Worm (Caenorhabditis elegans): Measurements from ENCODE around the gene perm-1.

The perm-1 gene

ce11 chrII:7851480-7851879 lies 29.1 kb upstream of the perm-1 start:
- TF ChIP-seq dmd-4 (tag; optimal IDR thresholded peaks at IDR 0.05) (no peak), lin-39 (tag; optimal IDR thresholded peaks at IDR 0.05) (no peak), nhr-129 (tag; optimal IDR thresholded peaks at IDR 0.05) (peak; percentile 3), unc-55 (GFP tag; optimal IDR thresholded peaks at IDR 0.05) (no peak), blmp-1 (tag; optimal IDR thresholded peaks at IDR 0.05; ENCODE audit: insufficient read depth) (no peak), F13H6.1 (tag; optimal IDR thresholded peaks at IDR 0.05) (no peak), fos-1 (tag; optimal IDR thresholded peaks at IDR 0.05) (peak; percentile 41), C34F6.9 (tag; optimal IDR thresholded peaks at IDR 0.05) (peak; percentile 12), ama-1 (optimal IDR thresholded peaks at IDR 0.05) (no peak), elt-3 (tag; optimal IDR thresholded peaks at IDR 0.05) (no peak), skn-1 (tag; optimal IDR thresholded peaks at IDR 0.05) (no peak)

- TF ChIP-seq nhr-6 (tag; optimal IDR thresholded peaks at IDR 0.05): no peak
- no peak for TF ChIP-seq nhr-237 (tag; optimal IDR thresholded peaks at IDR 0.05)
- TF ChIP-seq unc-39 (tag; optimal IDR thresholded peaks at IDR 0.05): no peak
- no peak for TF ChIP-seq alr-1 (tag; optimal IDR thresholded peaks at IDR 0.05)
- TF ChIP-seq fos-1 (tag; optimal IDR thresholded peaks at IDR 0.05): no peak
- TF ChIP-seq sma-9 (GFP tag; optimal IDR thresholded peaks at IDR 0.05): no peak
- no peak for TF ChIP-seq sma-9 (tag; optimal IDR thresholded peaks at IDR 0.05)
- no peak for TF ChIP-seq blmp-1 (tag; optimal IDR thresholded peaks at IDR 0.05; ENCODE audit: insufficient read depth)
- TF ChIP-seq nhr-129 (tag; optimal IDR thresholded peaks at IDR 0.05): no peak
- no peak for TF ChIP-seq ztf-1 (GFP tag; conservative IDR thresholded peaks at IDR 0.05)
- no peak for TF ChIP-seq unc-62 (GFP tag; optimal IDR thresholded peaks at IDR 0.05)
- no peak for TF ChIP-seq elt-1 (tag; optimal IDR thresholded peaks at IDR 0.05)
- TF ChIP-seq unc-55 (GFP tag; optimal IDR thresholded peaks at IDR 0.05): no peak
- no peak for TF ChIP-seq nhr-21 (tag; optimal IDR thresholded peaks at IDR 0.05)
- no peak for TF ChIP-seq nhr-77 (tag; optimal IDR thresholded peaks at IDR 0.05)
- no peak for TF ChIP-seq nhr-10 (tag; optimal IDR thresholded peaks at IDR 0.05)
These were observed 26.9 kb upstream of the perm-1 start, which contains the start of gene T09A5.5 for ce11 chrII:7853679-7854078. Gene T09A5.5 (minus strand): TSS chrII:7853779.

- no peak for TF ChIP-seq elt-1 (tag; optimal IDR thresholded peaks at IDR 0.05)
- TF ChIP-seq nhr-25 (tag; optimal IDR thresholded peaks at IDR 0.05): no peak
- no peak for TF ChIP-seq zag-1 (tag; optimal IDR thresholded peaks at IDR 0.05)
- no peak for TF ChIP-seq fos-1 (tag; optimal IDR thresholded peaks at IDR 0.05)
- no peak for TF ChIP-seq ztf-11 (tag; optimal IDR thresholded peaks at IDR 0.05)
- TF ChIP-seq F13H6.1 (tag; optimal IDR thresholded peaks at IDR 0.05): no peak
- TF ChIP-seq lin-13 (GFP tag; optimal IDR thresholded peaks at IDR 0.05): no peak
- no peak for TF ChIP-seq C34F6.9 (tag; optimal IDR thresholded peaks at IDR 0.05)
- TF ChIP-seq unc-62 (GFP tag; optimal IDR thresholded peaks at IDR 0.05): no peak
- TF ChIP-seq Y55F3AM.14 (GFP tag; optimal IDR thresholded peaks at IDR 0.05): no peak
- TF ChIP-seq ceh-82 (tag; optimal IDR thresholded peaks at IDR 0.05): no peak
- TF ChIP-seq nhr-10 (tag; optimal IDR thresholded peaks at IDR 0.05): no peak
- no peak for TF ChIP-seq gmeb-1 (tag; optimal IDR thresholded peaks at IDR 0.05)
- TF ChIP-seq sma-3 (GFP tag; optimal IDR thresholded peaks at IDR 0.05): no peak
- TF ChIP-seq nhr-77 (tag; optimal IDR thresholded peaks at IDR 0.05): no peak
These were observed 25.7 kb upstream of the perm-1 start, which contains the start of gene mdt-10 for ce11 chrII:7854942-7855341. Gene mdt-10 (minus strand): TSS chrII:7855042.

- no peak for TF ChIP-seq nhr-11 (tag; optimal IDR thresholded peaks at IDR 0.05)
- no peak for TF ChIP-seq unc-55 (GFP tag; optimal IDR thresholded peaks at IDR 0.05)
- TF ChIP-seq ceh-82 (tag; optimal IDR thresholded peaks at IDR 0.05): no peak
- no peak for TF ChIP-seq elt-1 (tag; optimal IDR thresholded peaks at IDR 0.05)
- TF ChIP-seq ama-1 (optimal IDR thresholded peaks at IDR 0.05): no peak
- TF ChIP-seq mbf-1 (tag; optimal IDR thresholded peaks at IDR 0.05): no peak
- no peak for TF ChIP-seq lin-39 (tag; optimal IDR thresholded peaks at IDR 0.05)
- no peak for TF ChIP-seq dmd-4 (tag; optimal IDR thresholded peaks at IDR 0.05)
- TF ChIP-seq ztf-11 (tag; optimal IDR thresholded peaks at IDR 0.05): no peak
- TF ChIP-seq Y55F3AM.14 (GFP tag; optimal IDR thresholded peaks at IDR 0.05): no peak
- TF ChIP-seq snpc-4 (tag; optimal IDR thresholded peaks at IDR 0.05): no peak
These were observed 25.0 kb upstream of the perm-1 start, which contains the start of gene mdmh-35 for ce11 chrII:7855619-7856018. Gene mdmh-35 (minus strand): TSS chrII:7855719.

- peak in 1 of 2 experiments; percentile 69 for TF ChIP-seq lsy-2 (tag; optimal IDR thresholded peaks at IDR 0.05)
- TF ChIP-seq nhr-25 (tag; optimal IDR thresholded peaks at IDR 0.05): peak; percentile 2
- no peak for TF ChIP-seq ZK546.5 (tag; optimal IDR thresholded peaks at IDR 0.05)
- no peak for TF ChIP-seq nhr-10 (tag; optimal IDR thresholded peaks at IDR 0.05)
- no peak for TF ChIP-seq nhr-21 (tag; optimal IDR thresholded peaks at IDR 0.05)
- no peak for TF ChIP-seq snpc-4 (tag; optimal IDR thresholded peaks at IDR 0.05)
- TF ChIP-seq Y55F3AM.14 (GFP tag; optimal IDR thresholded peaks at IDR 0.05): no peak
- TF ChIP-seq R02D3.7 (tag; optimal IDR thresholded peaks at IDR 0.05): no peak
- peak; percentile 4 for TF ChIP-seq F13H6.1 (tag; optimal IDR thresholded peaks at IDR 0.05)
- peak; percentile 21 for TF ChIP-seq sma-9 (GFP tag; optimal IDR thresholded peaks at IDR 0.05)
- TF ChIP-seq sma-9 (tag; optimal IDR thresholded peaks at IDR 0.05): no peak
- no peak for TF ChIP-seq ztf-1 (GFP tag; conservative IDR thresholded peaks at IDR 0.05)
- peak; percentile 73 for TF ChIP-seq unc-55 (GFP tag; optimal IDR thresholded peaks at IDR 0.05)
- no peak for TF ChIP-seq ztf-4 (tag; optimal IDR thresholded peaks at IDR 0.05)
- TF ChIP-seq sma-3 (GFP tag; optimal IDR thresholded peaks at IDR 0.05): peak; percentile 39
- no peak for TF ChIP-seq ztf-11 (tag; optimal IDR thresholded peaks at IDR 0.05)
- TF ChIP-seq elt-3 (tag; optimal IDR thresholded peaks at IDR 0.05): no peak
- peak; percentile 2 for TF ChIP-seq fos-1 (tag; optimal IDR thresholded peaks at IDR 0.05)
- TF ChIP-seq nhr-129 (tag; optimal IDR thresholded peaks at IDR 0.05): peak; percentile 47
- TF ChIP-seq crh-2 (tag; optimal IDR thresholded peaks at IDR 0.05): peak; percentile 44
- peak; percentile 63 for TF ChIP-seq C34F6.9 (tag; optimal IDR thresholded peaks at IDR 0.05)
These were observed 23.1 kb upstream of the perm-1 start, which contains the start of the genes cec-3 and T09A5.15 for ce11 chrII:7857485-7858010. Gene cec-3 (minus strand): TSS chrII:7857600. Gene T09A5.15 (plus strand): TSS chrII:7857960.
